Fruit fly (Drosophila melanogaster): ENCODE measurements around the gene Ilp7.

The Ilp7 gene

dm6 chrX:3673710-3674344, 6.4 kb downstream of the Ilp7 start (continued):
- TF ChIP-seq Sox15 (GFP tag; optimal IDR thresholded peaks at IDR 0.05) (peak; percentile 56), vri (GFP tag; optimal IDR thresholded peaks at IDR 0.05) (peak; percentile 76), CG11294 (GFP tag; IDR thresholded peaks at IDR 0.05) (peak; percentile 72), CG8632 (GFP tag; optimal IDR thresholded peaks at IDR 0.05) (peak; percentile 71), CG11762 (GFP tag; optimal IDR thresholded peaks at IDR 0.05; ENCODE audit: insufficient read depth) (peak; percentile 61), achi (GFP tag; optimal IDR thresholded peaks at IDR 0.05) (peak; percentile 73), Lpt (GFP tag; optimal IDR thresholded peaks at IDR 0.05) (peak; percentile 73), CG6276 (GFP tag; optimal IDR thresholded peaks at IDR 0.05) (peak; percentile 58), fd59A (GFP tag; optimal IDR thresholded peaks at IDR 0.05) (peak; percentile 72)

DNA sequence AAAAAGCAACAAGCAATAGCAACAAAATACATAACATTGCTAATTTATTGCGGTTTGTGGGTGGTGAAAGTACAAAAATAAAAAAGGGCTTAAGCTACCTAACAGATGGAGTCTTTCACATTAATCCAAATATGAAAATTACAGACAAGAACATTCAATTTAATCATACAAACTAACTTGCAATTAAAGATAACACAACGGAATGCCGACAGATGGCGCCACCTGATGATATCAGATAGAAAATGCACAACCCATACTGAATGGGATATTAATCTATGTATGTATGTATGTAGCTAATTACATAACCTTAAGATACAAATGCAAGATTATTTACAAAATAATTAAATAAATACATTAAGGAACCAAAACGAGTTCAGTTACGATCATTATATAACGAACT, 7.4 kb downstream of the Ilp7 start:
- no peak for TF ChIP-seq CG6854 (GFP tag; optimal IDR thresholded peaks at IDR 0.05)
- TF ChIP-seq ss (GFP tag; optimal IDR thresholded peaks at IDR 0.05) = no peak
- no peak for TF ChIP-seq CG6276 (GFP tag; optimal IDR thresholded peaks at IDR 0.05)
- no peak for TF ChIP-seq dsx (GFP tag; optimal IDR thresholded peaks at IDR 0.05; ENCODE audit: poor library complexity, severe bottlenecking)
- no peak for TF ChIP-seq cyc (GFP tag; optimal IDR thresholded peaks at IDR 0.05)
- TF ChIP-seq acj6 (GFP tag; optimal IDR thresholded peaks at IDR 0.05) = no peak
- no peak for TF ChIP-seq Eip78C (GFP tag)
- no peak for TF ChIP-seq CG3032 (tag; optimal IDR thresholded peaks at IDR 0.05)
- no peak for TF ChIP-seq dac (GFP tag; optimal IDR thresholded peaks at IDR 0.05)
- no peak for TF ChIP-seq CG1621 (tag; optimal IDR thresholded peaks at IDR 0.05)

DNA sequence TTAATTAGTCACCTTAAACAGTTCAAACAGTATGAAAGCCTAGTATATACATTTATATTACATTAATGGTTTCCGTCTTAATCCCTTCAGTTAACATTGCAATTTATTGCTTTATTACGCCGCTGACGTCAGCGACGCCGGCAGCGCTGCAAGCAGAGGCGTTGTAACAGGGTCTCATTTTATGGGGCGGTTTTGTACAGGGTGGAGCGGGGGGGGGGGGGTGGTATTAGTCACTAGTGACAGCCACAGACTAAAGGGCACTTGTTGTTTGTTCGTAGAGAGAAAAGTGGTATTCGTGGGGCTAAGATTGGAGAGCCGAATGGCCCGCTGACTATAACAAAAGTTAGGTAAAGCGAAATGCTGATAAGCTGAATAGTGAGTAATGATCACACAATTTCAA, 8.1 kb downstream of the Ilp7 start:
- TF ChIP-seq CG8632 (GFP tag; optimal IDR thresholded peaks at IDR 0.05) (no peak), CG32006 (GFP tag; optimal IDR thresholded peaks at IDR 0.05) (no peak), ss (GFP tag; optimal IDR thresholded peaks at IDR 0.05) (peak in 1 of 2 experiments; percentile 45), CG7368 (GFP tag; optimal IDR thresholded peaks at IDR 0.05) (no peak), dsx (GFP tag; optimal IDR thresholded peaks at IDR 0.05; ENCODE audit: poor library complexity, severe bottlenecking) (no peak), Eip78C (GFP tag) (peak; percentile 49), Blimp-1 (GFP tag; optimal IDR thresholded peaks at IDR 0.05) (no peak), CG16779 (tag; optimal IDR thresholded peaks at IDR 0.05) (peak; percentile 19), Gug (GFP tag; IDR thresholded peaks at IDR 0.05) (no peak), fkh (GFP tag; optimal IDR thresholded peaks at IDR 0.05) (peak; percentile 28), CG34406 (GFP tag; optimal IDR thresholded peaks at IDR 0.05) (no peak), topi (GFP tag; optimal IDR thresholded peaks at IDR 0.05) (no peak), CG6854 (GFP tag; optimal IDR thresholded peaks at IDR 0.05) (peak; percentile 3), fd85E (GFP tag; optimal IDR thresholded peaks at IDR 0.05) (no peak)

- no peak for TF ChIP-seq Met (GFP tag; optimal IDR thresholded peaks at IDR 0.05)
- peak; percentile 63 for TF ChIP-seq CG6808 (GFP tag; optimal IDR thresholded peaks at IDR 0.05)
- TF ChIP-seq CG8119 (GFP tag; IDR thresholded peaks at IDR 0.05) = peak; percentile 50; the same call in 2 of the 3 replicates
- no peak for TF ChIP-seq lz (GFP tag; optimal IDR thresholded peaks at IDR 0.05)
- peak; percentile 62 for TF ChIP-seq CG15336 (GFP tag; IDR thresholded peaks at IDR 0.05)
- TF ChIP-seq CG6276 (GFP tag; optimal IDR thresholded peaks at IDR 0.05) = peak; percentile 54
- no peak for TF ChIP-seq OdsH (GFP tag; optimal IDR thresholded peaks at IDR 0.05)
- TF ChIP-seq Sox102F (GFP tag; optimal IDR thresholded peaks at IDR 0.05) = peak; percentile 32
- TF ChIP-seq CG3032 (tag; optimal IDR thresholded peaks at IDR 0.05) = peak; percentile 17
- TF ChIP-seq CG16779 (tag; optimal IDR thresholded peaks at IDR 0.05) = peak; percentile 28
- peak; percentile 9 for TF ChIP-seq CG6792 (GFP tag; optimal IDR thresholded peaks at IDR 0.05)
- TF ChIP-seq vri (GFP tag; optimal IDR thresholded peaks at IDR 0.05) = peak; percentile 72
- no peak for TF ChIP-seq fd59A (GFP tag; optimal IDR thresholded peaks at IDR 0.05)
- peak; percentile 3 for TF ChIP-seq fkh (GFP tag; optimal IDR thresholded peaks at IDR 0.05)
- TF ChIP-seq Eip78C (GFP tag) = peak; percentile 74
- TF ChIP-seq Ets21C (GFP tag; optimal IDR thresholded peaks at IDR 0.05) = no peak
- no peak for TF ChIP-seq CG11762 (GFP tag; optimal IDR thresholded peaks at IDR 0.05; ENCODE audit: insufficient read depth)
- peak; percentile 34 for TF ChIP-seq CG10669 (GFP tag; optimal IDR thresholded peaks at IDR 0.05)
- TF ChIP-seq ss (GFP tag; optimal IDR thresholded peaks at IDR 0.05) = peak; percentile 73 to 80
- TF ChIP-seq Eip75B (GFP tag; optimal IDR thresholded peaks at IDR 0.05) = peak; percentile 33
- TF ChIP-seq CG1621 (tag; optimal IDR thresholded peaks at IDR 0.05) = peak; percentile 22
- peak; percentile 72 for TF ChIP-seq dsx (GFP tag; optimal IDR thresholded peaks at IDR 0.05; ENCODE audit: poor library complexity, severe bottlenecking)
- peak; percentile 27 for TF ChIP-seq CG6854 (GFP tag; optimal IDR thresholded peaks at IDR 0.05)
- peak; percentile 20 for TF ChIP-seq achi (GFP tag; optimal IDR thresholded peaks at IDR 0.05)
- peak; percentile 84 for TF ChIP-seq CG6163 (GFP tag; IDR thresholded peaks at IDR 0.05)
- TF ChIP-seq eg (GFP tag; IDR thresholded peaks at IDR 0.05) = peak; percentile 59; the same call in 2 of the 3 replicates
- no peak for TF ChIP-seq CG31627 (GFP tag; optimal IDR thresholded peaks at IDR 0.05)
Measured at dm6 chrX:3676469-3677155, 9.2 kb downstream of the Ilp7 start.
